Fruit fly (Drosophila melanogaster) whole organism, embryonic: ENCODE measurements around the gene CG10005.
A peak's percentile ranks its signal among the peaks of the same experiment; 100 is the strongest.

ENCODE experiments used
- B-H2 ChIP-seq: fragments of 200-800 bp; sonication (Bioruptor generic); optimal IDR thresholded peaks from 2 replicates; lab custom pipeline; 2018; ENCODE audit warnings: missing biosample characterization, mild to moderate bottlenecking, missing genetic modification characterization
- CG10147 ChIP-seq: fragments of 200-800 bp; sonication (Bioruptor generic); optimal IDR thresholded peaks from 2 replicates; lab custom pipeline; 2019; ENCODE audit warnings: missing biosample characterization, mild to moderate bottlenecking, missing genetic modification characterization, moderate library complexity
- CG10431 ChIP-seq: fragments of 200-800 bp; sonication (Bioruptor generic); optimal IDR thresholded peaks from 3 replicates; lab custom pipeline; 2018; ENCODE audit warnings: missing biosample characterization, mild to moderate bottlenecking, missing genetic modification characterization
- CG10565 ChIP-seq: fragments of 200-800 bp; sonication (Bioruptor generic); optimal IDR thresholded peaks from 3 replicates; lab custom pipeline; 2016; ENCODE audit warnings: missing biosample characterization, mild to moderate bottlenecking, missing genetic modification characterization
- CG11504 ChIP-seq: fragments of 200-800 bp; sonication (Bioruptor generic); optimal IDR thresholded peaks from 3 replicates; lab custom pipeline; 2019; ENCODE audit warnings: missing biosample characterization, mild to moderate bottlenecking, missing genetic modification characterization, moderate library complexity
- CG11723 ChIP-seq: fragments of 200-800 bp; sonication (Bioruptor generic); optimal IDR thresholded peaks from 2 replicates; lab custom pipeline; 2017; ENCODE audit warnings: missing biosample characterization, mild to moderate bottlenecking, missing genetic modification characterization
- CG12155 ChIP-seq: fragments of 200-800 bp; sonication (Bioruptor generic); optimal IDR thresholded peaks from 3 replicates; lab custom pipeline; 2016; ENCODE audit warnings: missing biosample characterization, missing genetic modification characterization
- CG12942 ChIP-seq: fragments of 200-800 bp; sonication (Bioruptor generic); optimal IDR thresholded peaks from 3 replicates; lab custom pipeline; 2016; ENCODE audit warnings: missing biosample characterization, missing genetic modification characterization
- CG14710 ChIP-seq: fragments of 200-800 bp; sonication (Bioruptor generic); optimal IDR thresholded peaks from 3 replicates; lab custom pipeline; 2019; ENCODE audit warnings: missing biosample characterization, mild to moderate bottlenecking, missing genetic modification characterization, moderate library complexity
- CG15073 ChIP-seq: fragments of 200-800 bp; sonication (Bioruptor generic); optimal IDR thresholded peaks from 2 replicates; lab custom pipeline; 2016; ENCODE audit warnings: missing biosample characterization, missing genetic modification characterization
- CG1602 ChIP-seq: fragments of 200-800 bp; sonication (Bioruptor generic); optimal IDR thresholded peaks from 3 replicates; lab custom pipeline; 2016; ENCODE audit warnings: missing biosample characterization, missing genetic modification characterization
- CG17568 ChIP-seq: fragments of 200-800 bp; sonication (Bioruptor generic); optimal IDR thresholded peaks from 2 replicates; lab custom pipeline; 2018; ENCODE audit warnings: missing biosample characterization, mild to moderate bottlenecking, missing genetic modification characterization, moderate library complexity
- CG17612 ChIP-seq: fragments of 200-800 bp; sonication (Bioruptor generic); IDR thresholded peaks from 2 replicates; pipeline ENCODE4 v1.3.6; 2022; ENCODE audit warnings: missing biosample characterization, missing genetic modification characterization
- CG2712 ChIP-seq: fragments of 200-800 bp; optimal IDR thresholded peaks from 3 replicates; lab custom pipeline; 2019; ENCODE audit warnings: missing biosample characterization, mild to moderate bottlenecking, missing genetic modification characterization, moderate library complexity
- CG2889 ChIP-seq: fragments of 200-800 bp; sonication (Bioruptor generic); IDR thresholded peaks from 3 replicates; pipeline ENCODE4 v1.3.6; 2022; ENCODE audit warnings: missing biosample characterization, missing genetic modification characterization
- CG3065 ChIP-seq: fragments of 200-800 bp; sonication (Bioruptor generic); optimal IDR thresholded peaks from 2 replicates; lab custom pipeline; 2016; ENCODE audit warnings: missing biosample characterization, missing genetic modification characterization
- CG31441 ChIP-seq: fragments of 200-800 bp; sonication (Bioruptor generic); IDR thresholded peaks from 2 replicates; pipeline ENCODE4 v1.3.6; 2022; ENCODE audit warnings: missing biosample characterization, missing genetic modification characterization
- CG3281 ChIP-seq: fragments of 200-800 bp; sonication (Bioruptor generic); optimal IDR thresholded peaks from 3 replicates; lab custom pipeline; 2017; ENCODE audit warnings: missing biosample characterization, mild to moderate bottlenecking, missing genetic modification characterization
- CG4282 ChIP-seq: fragments of 200-800 bp; sonication (Bioruptor generic); optimal IDR thresholded peaks from 2 replicates; lab custom pipeline; 2016; ENCODE audit warnings: missing biosample characterization, missing genetic modification characterization
- CG4360 ChIP-seq: fragments of 200-800 bp; sonication (Bioruptor generic); IDR thresholded peaks from 2 replicates; pipeline ENCODE4 v1.3.6; 2022; ENCODE audit warnings: missing biosample characterization, missing genetic modification characterization
- CG8359 ChIP-seq: fragments of 200-800 bp; sonication (Bioruptor generic); optimal IDR thresholded peaks from 2 replicates; lab custom pipeline; 2017; ENCODE audit warnings: missing biosample characterization, mild to moderate bottlenecking, missing genetic modification characterization, borderline replicate concordance
- CG8924 ChIP-seq: fragments of 200-800 bp; optimal IDR thresholded peaks from 3 replicates; lab custom pipeline; 2019; ENCODE audit warnings: missing biosample characterization, mild to moderate bottlenecking, missing genetic modification characterization, moderate library complexity
- CG8944 ChIP-seq: fragments of 200-800 bp; sonication (Bioruptor generic); optimal IDR thresholded peaks from 3 replicates; lab custom pipeline; 2016; ENCODE audit warnings: missing biosample characterization, missing genetic modification characterization
- CG9215 ChIP-seq: fragments of 200-800 bp; sonication (Bioruptor generic); IDR thresholded peaks from 2 replicates; pipeline ENCODE4 v1.3.6; 2022; ENCODE audit warnings: missing biosample characterization, missing genetic modification characterization
- CG9437 ChIP-seq: fragments of 200-800 bp; sonication (Bioruptor generic); optimal IDR thresholded peaks from 2 replicates; lab custom pipeline; 2018; ENCODE audit warnings: missing biosample characterization, mild to moderate bottlenecking, missing genetic modification characterization
- D19B ChIP-seq: fragments of 200-800 bp; sonication (Bioruptor generic); optimal IDR thresholded peaks from 2 replicates; lab custom pipeline; 2017; ENCODE audit warnings: missing biosample characterization, mild to moderate bottlenecking, missing genetic modification characterization
- Dek ChIP-seq: fragments of 200-800 bp; sonication (Bioruptor generic); optimal IDR thresholded peaks from 3 replicates; lab custom pipeline; 2019; ENCODE audit warnings: missing biosample characterization, mild to moderate bottlenecking, missing genetic modification characterization, moderate library complexity
- Fer3 ChIP-seq: fragments of 200-800 bp; sonication (Bioruptor generic); optimal IDR thresholded peaks from 2 replicates; lab custom pipeline; 2018; ENCODE audit warnings: missing biosample characterization, mild to moderate bottlenecking, missing genetic modification characterization, moderate library complexity
- HmgD ChIP-seq: fragments of 200-800 bp; sonication (Bioruptor generic); optimal IDR thresholded peaks from 3 replicates; lab custom pipeline; 2016; ENCODE audit warnings: missing biosample characterization, missing genetic modification characterization
- Hsf ChIP-seq: fragments of 200-800 bp; sonication (Bioruptor generic); optimal IDR thresholded peaks from 3 replicates; lab custom pipeline; 2016; ENCODE audit warnings: missing biosample characterization, missing genetic modification characterization
- Myb ChIP-seq: fragments of 200-800 bp; sonication (Bioruptor generic); optimal IDR thresholded peaks from 2 replicates; lab custom pipeline; 2016; ENCODE audit warnings: missing biosample characterization, missing genetic modification characterization
- Nf-YC ChIP-seq: fragments of 200-800 bp; optimal IDR thresholded peaks from 3 replicates; lab custom pipeline; 2019; ENCODE audit warnings: missing biosample characterization, mild to moderate bottlenecking, missing genetic modification characterization, moderate library complexity
- Tbp ChIP-seq: fragments of >200 bp; optimal IDR thresholded peaks from 2 replicates; lab custom pipeline; 2018; ENCODE audit warnings: missing biosample characterization, missing genetic modification characterization
- Usf ChIP-seq: fragments of 200-800 bp; sonication (Bioruptor generic); optimal IDR thresholded peaks from 2 replicates; lab custom pipeline; 2017; ENCODE audit warnings: missing genotype, missing biosample characterization, missing genetic modification characterization
- Vsx1 ChIP-seq: fragments of 200-800 bp; sonication (Bioruptor generic); optimal IDR thresholded peaks from 2 replicates; lab custom pipeline; 2017; ENCODE audit warnings: missing biosample characterization, mild to moderate bottlenecking, missing genetic modification characterization, missing genetic modification reagents
- ac ChIP-seq: fragments of 200-800 bp; sonication (Bioruptor generic); optimal IDR thresholded peaks from 3 replicates; lab custom pipeline; 2017; ENCODE audit warnings: missing biosample characterization, mild to moderate bottlenecking, missing genetic modification characterization
- ap ChIP-seq: fragments of 200-800 bp; sonication (Bioruptor generic); IDR thresholded peaks from 2 replicates; pipeline ENCODE4 v1.3.6; 2022; ENCODE audit warnings: missing biosample characterization, missing genetic modification characterization
- cg ChIP-seq: fragments of 200-800 bp; sonication (Bioruptor generic); optimal IDR thresholded peaks from 3 replicates; lab custom pipeline; 2019; ENCODE audit warnings: missing biosample characterization, mild to moderate bottlenecking, missing genetic modification characterization, moderate library complexity
- dimm ChIP-seq: fragments of 200-800 bp; sonication (Bioruptor generic); IDR thresholded peaks from 2 replicates; pipeline ENCODE4 v1.3.6; 2022; ENCODE audit warnings: missing biosample characterization, missing genetic modification characterization
- fd3F ChIP-seq: fragments of 200-800 bp; sonication (Bioruptor generic); optimal IDR thresholded peaks from 2 replicates; lab custom pipeline; 2018; ENCODE audit warnings: missing biosample characterization, mild to moderate bottlenecking, missing genetic modification characterization, moderate library complexity
- fru ChIP-seq: fragments of >200 bp; optimal IDR thresholded peaks from 2 replicates; lab custom pipeline; 2017
- ftz-f1 ChIP-seq: fragments of 200-800 bp; sonication (Bioruptor generic); optimal IDR thresholded peaks from 2 replicates; lab custom pipeline; 2016; ENCODE audit warnings: missing biosample characterization, missing genetic modification characterization
- gsb-n ChIP-seq: fragments of 200-800 bp; sonication (Bioruptor generic); optimal IDR thresholded peaks from 3 replicates; lab custom pipeline; 2018; ENCODE audit warnings: missing biosample characterization, mild to moderate bottlenecking, missing genetic modification characterization
- ken ChIP-seq: fragments of 200-800 bp; sonication (Bioruptor generic); IDR thresholded peaks from 3 replicates; pipeline ENCODE4 v1.3.6; 2022; ENCODE audit warnings: missing biosample characterization, missing genetic modification characterization
- kni ChIP-seq: fragments of 200-800 bp; sonication (Bioruptor generic); optimal IDR thresholded peaks from 3 replicates; lab custom pipeline; 2017; ENCODE audit warnings: mild to moderate bottlenecking, missing biosample characterization, missing genetic modification reagents, missing genetic modification characterization
- lmd ChIP-seq: fragments of 200-800 bp; sonication (Bioruptor generic); IDR thresholded peaks from 2 replicates; pipeline ENCODE4 v1.3.6; 2022; ENCODE audit warnings: missing biosample characterization, missing genetic modification characterization
- nom ChIP-seq: fragments of 200-800 bp; sonication (Bioruptor generic); optimal IDR thresholded peaks from 2 replicates; lab custom pipeline; 2017; ENCODE audit warnings: missing biosample characterization, missing genetic modification characterization, mild to moderate bottlenecking, moderate library complexity, missing genetic modification reagents
- onecut ChIP-seq: fragments of 200-800 bp; sonication (Bioruptor generic); IDR thresholded peaks from 2 replicates; pipeline ENCODE4 v1.3.6; 2022; ENCODE audit warnings: missing biosample characterization, missing genetic modification characterization
- shn ChIP-seq: fragments of 200-800 bp; sonication (Bioruptor generic); optimal IDR thresholded peaks from 3 replicates; lab custom pipeline; 2016; ENCODE audit warnings: missing biosample characterization, missing genetic modification characterization
- sug ChIP-seq: fragments of 200-800 bp; optimal IDR thresholded peaks from 2 replicates; lab custom pipeline; 2019; ENCODE audit warnings: missing biosample characterization, mild to moderate bottlenecking, missing genetic modification characterization, moderate library complexity
- tup ChIP-seq: fragments of 200-800 bp; sonication (Bioruptor generic); optimal IDR thresholded peaks from 2 replicates; lab custom pipeline; 2016; ENCODE audit warnings: missing biosample characterization, mild to moderate bottlenecking, missing genetic modification characterization, moderate library complexity
- unpg ChIP-seq: fragments of 200-800 bp; sonication (Bioruptor generic); optimal IDR thresholded peaks from 3 replicates; lab custom pipeline; 2018; ENCODE audit warnings: missing biosample characterization, mild to moderate bottlenecking, missing genetic modification characterization, moderate library complexity

CG10005 gene

dm6 chr3R:11948903-11949358 is 28.1 kb downstream of the CG10005 start, which contains the start of gene Cad87A (continued):
- no peak for TF ChIP-seq CG10147 (GFP tag; lab: Kevin White, UChicago)
- peak; percentile 38 for TF ChIP-seq HmgD
- TF ChIP-seq unpg (GFP tag; lab: Kevin White, UChicago): peak; percentile 15
- TF ChIP-seq nom (GFP tag; lab: Kevin White, UChicago): peak; percentile 77
- TF ChIP-seq CG4360 (GFP tag; lab: Robert Waterston, UW): no peak
- no peak for TF ChIP-seq Myb (GFP tag; lab: Kevin White, UChicago)
- TF ChIP-seq fru: no peak
- no peak for TF ChIP-seq CG3065
- TF ChIP-seq cg (GFP tag; lab: Kevin White, UChicago): peak; percentile 96
- no peak for TF ChIP-seq CG4282 (GFP tag; lab: Kevin White, UChicago)
- TF ChIP-seq ac (GFP tag; lab: Kevin White, UChicago): no peak
- peak; percentile 6 for TF ChIP-seq B-H2 (GFP tag; lab: Kevin White, UChicago)
- no peak for TF ChIP-seq lmd (GFP tag; lab: Robert Waterston, UW)
- TF ChIP-seq Vsx1 (GFP tag; lab: Kevin White, UChicago): peak; percentile 67
- no peak for TF ChIP-seq CG8944 (GFP tag; lab: Kevin White, UChicago)
- no peak for TF ChIP-seq Dek (tag; lab: Kevin White, UChicago)
- TF ChIP-seq CG11723: no peak
- TF ChIP-seq CG12155 (GFP tag; lab: Kevin White, UChicago): no peak
- TF ChIP-seq Fer3 (tag; lab: Kevin White, UChicago): peak; percentile 13
- peak; percentile 38 for TF ChIP-seq CG11504 (tag; lab: Kevin White, UChicago)
- peak; percentile 67 for TF ChIP-seq CG9437 (GFP tag; lab: Kevin White, UChicago)
- no peak for TF ChIP-seq fd3F (GFP tag; lab: Kevin White, UChicago)
- no peak for TF ChIP-seq CG12942 (GFP tag; lab: Kevin White, UChicago)
- peak; percentile 78 for TF ChIP-seq CG8924 (tag; lab: Kevin White, UChicago)
- peak; percentile 60 for TF ChIP-seq ftz-f1
- peak; percentile 80 for TF ChIP-seq kni (GFP tag; lab: Kevin White, UChicago)
- peak; percentile 28 for TF ChIP-seq CG2712
- TF ChIP-seq CG31441 (GFP tag; lab: Robert Waterston, UW): no peak
- peak; percentile 16 for TF ChIP-seq CG17568 (GFP tag; lab: Kevin White, UChicago)
- no peak for TF ChIP-seq CG17612 (GFP tag; lab: Robert Waterston, UW)
- TF ChIP-seq ken (GFP tag; lab: Robert Waterston, UW): no peak
- TF ChIP-seq D19B (GFP tag; lab: Kevin White, UChicago): no peak
- TF ChIP-seq CG9215 (GFP tag; lab: Robert Waterston, UW): no peak
- no peak for TF ChIP-seq Nf-YC (tag; lab: Kevin White, UChicago)
- no peak for TF ChIP-seq CG3281 (GFP tag; lab: Kevin White, UChicago)
- TF ChIP-seq CG8359 (GFP tag; lab: Kevin White, UChicago): no peak
- no peak for TF ChIP-seq CG10431
- TF ChIP-seq CG1602: no peak
- TF ChIP-seq gsb-n (tag; lab: Kevin White, UChicago): peak; percentile 66
- TF ChIP-seq CG2889 (GFP tag; lab: Robert Waterston, UW): no peak
- TF ChIP-seq CG15073 (GFP tag; lab: Kevin White, UChicago): no peak
- peak; percentile 54 for TF ChIP-seq onecut (GFP tag; lab: Robert Waterston, UW)
- no peak for TF ChIP-seq tup
- TF ChIP-seq Usf (GFP tag; lab: Kevin White, UChicago): no peak
- TF ChIP-seq Tbp: no peak
- TF ChIP-seq shn (GFP tag; lab: Kevin White, UChicago): no peak
- TF ChIP-seq Hsf (GFP tag; lab: Kevin White, UChicago): no peak
- TF ChIP-seq ap (GFP tag; lab: Robert Waterston, UW): no peak
- TF ChIP-seq dimm (GFP tag; lab: Robert Waterston, UW): no peak
- no peak for TF ChIP-seq CG14710 (tag; lab: Kevin White, UChicago)
- peak; percentile 20 for TF ChIP-seq sug (tag; lab: Kevin White, UChicago)
- TF ChIP-seq CG10565 (GFP tag; lab: Kevin White, UChicago): no peak
